Worm (Caenorhabditis elegans) whole organism, L4 larva: ENCODE measurements around the gene C50B8.5.
A peak's percentile ranks its signal among the peaks of the same experiment; 100 is the strongest.

ENCODE experiments used
- F26F4.8 ChIP-seq: fragments of 200-800 bp; sonication (Bioruptor generic); conservative IDR thresholded peaks from 2 replicates; pipeline ENCODE4 v1.3.6; 2022; ENCODE audit warnings: missing genetic modification characterization, missing compliant biosample characterization
- F44E2.7 ChIP-seq: fragments of 200-800 bp; sonication (Bioruptor generic); IDR thresholded peaks from 2 replicates; pipeline ENCODE4 v2.1.2; 2022; ENCODE audit warnings: missing genetic modification characterization, missing compliant biosample characterization
- R02D3.7 ChIP-seq: fragments of 150-350 bp; sonication (generic microtip); optimal IDR thresholded peaks from 3 replicates; lab custom pipeline; 2014; ENCODE audit warnings: missing biosample characterization, missing genetic modification characterization
- T20F7.1 ChIP-seq: fragments of 200-800 bp; sonication (Bioruptor generic); optimal IDR thresholded peaks from 2 replicates; lab custom pipeline; 2018; ENCODE audit warnings: mild to moderate bottlenecking, missing genetic modification characterization, missing compliant biosample characterization
- ama-1 ChIP-seq: fragments of 150-350 bp; optimal IDR thresholded peaks from 2 replicates; lab custom pipeline; 2014; ENCODE audit warnings: inconsistent platforms, mixed read lengths
- attf-4 ChIP-seq: sonication (generic microtip); optimal IDR thresholded peaks from 3 replicates; lab custom pipeline; 2017; ENCODE audit warnings: missing biosample characterization, missing genetic modification characterization
- ceh-20 ChIP-seq: fragments of 200-800 bp; sonication (Bioruptor generic); IDR thresholded peaks from 2 replicates; pipeline ENCODE4 v1.3.6; 2022; ENCODE audit warnings: missing genetic modification reagents, missing genetic modification characterization, missing compliant biosample characterization
- ceh-32 ChIP-seq: sonication (generic microtip); optimal IDR thresholded peaks from 2 replicates; lab custom pipeline; 2016; ENCODE audit warnings: mild to moderate bottlenecking, missing genetic modification characterization, missing compliant biosample characterization; ENCODE audit not compliant: poor library complexity
- cey-2 ChIP-seq: sonication (generic microtip); optimal IDR thresholded peaks from 3 replicates; lab custom pipeline; 2017; ENCODE audit warnings: missing genetic modification characterization, mild to moderate bottlenecking, missing compliant biosample characterization, antibody characterized with exemption, borderline replicate concordance; ENCODE audit not compliant: insufficient read depth
- daf-12 ChIP-seq: fragments of 150-350 bp; optimal IDR thresholded peaks from 2 replicates; lab custom pipeline; 2014; ENCODE audit warnings: missing biosample characterization, missing genetic modification reagents, missing genetic modification characterization
- daf-16 ChIP-seq, 3 experiments: sonication (generic microtip); optimal IDR thresholded peaks; 2 replicates each; lab custom pipeline; 2016 to 2017; ENCODE audit warnings: missing genetic modification characterization in 3 of 3, missing genetic modification reagents in 3 of 3, mild to moderate bottlenecking in 2 of 3, missing compliant biosample characterization in 2 of 3, missing biosample characterization in 1 of 3, moderate library complexity in 1 of 3
- daf-8 ChIP-seq: fragments of 200-800 bp; sonication (Bioruptor generic); IDR thresholded peaks from 2 replicates; pipeline ENCODE4 v1.3.6; 2022; ENCODE audit warnings: missing genetic modification characterization, missing compliant biosample characterization
- dmd-6 ChIP-seq: fragments of 200-800 bp; sonication (Bioruptor generic); IDR thresholded peaks from 2 replicates; pipeline ENCODE4 v1.3.6; 2022; ENCODE audit warnings: missing genetic modification reagents, missing genetic modification characterization, missing compliant biosample characterization
- dmd-8 ChIP-seq: fragments of 200-800 bp; sonication (Bioruptor generic); IDR thresholded peaks from 2 replicates; pipeline ENCODE4 v1.3.6; 2022; ENCODE audit warnings: missing genetic modification characterization, missing compliant biosample characterization
- dpl-1 ChIP-seq: fragments of 150-350 bp; optimal IDR thresholded peaks from 2 replicates; lab custom pipeline; 2014; ENCODE audit warnings: missing biosample characterization, missing genetic modification reagents, missing genetic modification characterization
- duxl-1 ChIP-seq: sonication (generic microtip); optimal IDR thresholded peaks from 2 replicates; lab custom pipeline; 2016; ENCODE audit warnings: mild to moderate bottlenecking, missing genetic modification characterization, moderate library complexity, missing compliant biosample characterization; ENCODE audit not compliant: poor library complexity
- dve-1 ChIP-seq: sonication (generic microtip); optimal IDR thresholded peaks from 2 replicates; lab custom pipeline; 2017; ENCODE audit warnings: antibody characterized with exemption, mild to moderate bottlenecking, missing genetic modification characterization, missing compliant biosample characterization; ENCODE audit not compliant: insufficient read depth
- gei-8 ChIP-seq: fragments of 200-800 bp; sonication (Bioruptor generic); optimal IDR thresholded peaks from 2 replicates; lab custom pipeline; 2018; ENCODE audit warnings: mild to moderate bottlenecking, missing genetic modification characterization, missing compliant biosample characterization
- hif-1 ChIP-seq, 2 experiments: sonication (generic microtip); optimal IDR thresholded peaks; 2 replicates each; lab custom pipeline; 2016 to 2017; ENCODE audit warnings: missing compliant biosample characterization in 2 of 2, missing genetic modification characterization in 2 of 2, missing genetic modification reagents in 2 of 2, missing genotype in 2 of 2, mild to moderate bottlenecking in 1 of 2
- jun-1 ChIP-seq: fragments of 150-350 bp; optimal IDR thresholded peaks from 2 replicates; lab custom pipeline; 2014; ENCODE audit warnings: missing biosample characterization, missing genetic modification reagents, missing genetic modification characterization
- lim-7 ChIP-seq: fragments of 200-800 bp; sonication (Bioruptor generic); IDR thresholded peaks from 2 replicates; pipeline ENCODE4 v1.3.6; 2022; ENCODE audit warnings: missing genetic modification characterization, missing compliant biosample characterization
- lin-15B ChIP-seq: fragments of 150-350 bp; sonication (generic microtip); optimal IDR thresholded peaks from 3 replicates; lab custom pipeline; 2014; ENCODE audit warnings: missing biosample characterization, missing genetic modification characterization
- lin-38 ChIP-seq: fragments of 200-800 bp; sonication (Bioruptor generic); IDR thresholded peaks from 2 replicates; pipeline ENCODE4 v1.3.6; 2022; ENCODE audit warnings: missing genetic modification reagents, missing genetic modification characterization, missing compliant biosample characterization
- mep-1 ChIP-seq: fragments of 150-350 bp; sonication (generic microtip); optimal IDR thresholded peaks from 3 replicates; lab custom pipeline; 2014; ENCODE audit warnings: missing biosample characterization, missing genetic modification characterization
- mes-2 ChIP-seq: sonication (generic microtip); optimal IDR thresholded peaks from 2 replicates; lab custom pipeline; 2016; ENCODE audit warnings: missing genotype, mild to moderate bottlenecking, missing genetic modification characterization, missing compliant biosample characterization; ENCODE audit not compliant: poor library complexity, severe bottlenecking
- mxl-3 ChIP-seq: fragments of 200-800 bp; sonication (Bioruptor generic); optimal IDR thresholded peaks from 2 replicates; lab custom pipeline; 2018; ENCODE audit warnings: mild to moderate bottlenecking, missing genetic modification characterization, missing compliant biosample characterization
- nhr-11 ChIP-seq: fragments of 150-350 bp; optimal IDR thresholded peaks from 2 replicates; lab custom pipeline; 2014; ENCODE audit warnings: missing biosample characterization, missing genetic modification characterization
- nhr-111 ChIP-seq: fragments of 200-800 bp; sonication (Bioruptor generic); optimal IDR thresholded peaks from 2 replicates; lab custom pipeline; 2018; ENCODE audit warnings: mild to moderate bottlenecking, missing genetic modification characterization, missing compliant biosample characterization
- nhr-28 ChIP-seq: fragments of 150-350 bp; optimal IDR thresholded peaks from 2 replicates; lab custom pipeline; 2014; ENCODE audit warnings: missing biosample characterization, missing genetic modification characterization
- nhr-41 ChIP-seq: fragments of 200-800 bp; sonication (Bioruptor generic); IDR thresholded peaks from 2 replicates; pipeline ENCODE4 v1.3.6; 2022; ENCODE audit warnings: missing genetic modification reagents, missing genetic modification characterization, missing compliant biosample characterization
- nhr-6 ChIP-seq: fragments of 150-350 bp; optimal IDR thresholded peaks from 2 replicates; lab custom pipeline; 2014; ENCODE audit warnings: missing biosample characterization, missing genetic modification characterization
- pqm-1 ChIP-seq: sonication (generic microtip); optimal IDR thresholded peaks from 2 replicates; lab custom pipeline; 2017; ENCODE audit warnings: missing biosample characterization, missing genetic modification characterization
- set-16 ChIP-seq: fragments of 200-800 bp; sonication (Bioruptor generic); IDR thresholded peaks from 2 replicates; pipeline ENCODE4 v1.3.6; 2022; ENCODE audit warnings: missing genetic modification reagents, missing genetic modification characterization, missing compliant biosample characterization
- snpc-1.2 ChIP-seq: fragments of 200-800 bp; sonication (Bioruptor generic); IDR thresholded peaks from 2 replicates; pipeline ENCODE4 v1.3.6; 2022; ENCODE audit warnings: missing genetic modification reagents, missing genetic modification characterization, missing compliant biosample characterization
- tag-97 ChIP-seq: fragments of 200-800 bp; sonication (Bioruptor generic); IDR thresholded peaks from 2 replicates; pipeline ENCODE4 v1.3.6; 2022; ENCODE audit warnings: missing genetic modification characterization, missing compliant biosample characterization
- unc-62 ChIP-seq, 3 experiments: fragments of 150-350 bp in 1 of 3; sonication (generic microtip); optimal IDR thresholded peaks in 2 of 3; peaks in 1 of 3; 1 replicate in 1 of 3; 2 replicates in 2 of 3; lab custom pipeline; 2014 to 2017; ENCODE audit warnings: missing biosample characterization in 3 of 3, missing genetic modification characterization in 3 of 3, missing genetic modification reagents in 3 of 3, missing genotype in 1 of 3
- zag-1 ChIP-seq: fragments of 150-350 bp; optimal IDR thresholded peaks from 2 replicates; lab custom pipeline; 2014; ENCODE audit warnings: missing biosample characterization, missing genetic modification characterization
- zfp-2 ChIP-seq: sonication (generic microtip); optimal IDR thresholded peaks from 2 replicates; lab custom pipeline; 2016; ENCODE audit warnings: mild to moderate bottlenecking, missing genetic modification characterization, missing compliant biosample characterization
- zfp-3 ChIP-seq: fragments of 200-800 bp; sonication (Bioruptor generic); conservative IDR thresholded peaks from 2 replicates; pipeline ENCODE4 v1.3.6; 2022; ENCODE audit warnings: missing genetic modification reagents, missing genetic modification characterization, missing compliant biosample characterization
- zip-11 ChIP-seq: fragments of 200-800 bp; sonication (Bioruptor generic); IDR thresholded peaks from 2 replicates; pipeline ENCODE4 v1.3.6; 2022; ENCODE audit warnings: missing genetic modification characterization, missing compliant biosample characterization
- ztf-7 ChIP-seq: fragments of 150-350 bp; optimal IDR thresholded peaks from 2 replicates; lab custom pipeline; 2014; ENCODE audit warnings: missing biosample characterization, missing genetic modification characterization

Gene C50B8.5

ce11 chrV:13580696-13581095 lies at the start of gene C50B8.5:
TSS of gene C50B8.5 (plus strand) at chrV:13580968.
- TF ChIP-seq lim-7 (GFP tag; lab: Robert Waterston, UW) (no peak), set-16 (GFP tag; lab: Robert Waterston, UW) (no peak), jun-1 (tag; lab: Kevin White, UChicago) (no peak), pqm-1 (tag; lab: Kevin White, UChicago) (peak; percentile 63), nhr-6 (tag; lab: Kevin White, UChicago) (peak; percentile 88), dmd-6 (peak; percentile 8; the same call in 1 of the 2 replicates), daf-8 (no peak), dve-1 (tag; lab: Kevin White, UChicago) (peak; percentile 65), mep-1 (peak; percentile 8), duxl-1 (peak; percentile 0), mes-2 (tag; lab: Kevin White, UChicago) (peak; percentile 53), zfp-2 (no peak), ama-1 (lab: Kevin White, UChicago) (no peak), zip-11 (GFP tag; lab: Robert Waterston, UW) (no peak), gei-8 (GFP tag; lab: Kevin White, UChicago) (no peak), ceh-20 (GFP tag; lab: Robert Waterston, UW) (no peak), T20F7.1 (no peak), daf-16 (GFP tag; optimal IDR thresholded peaks at IDR 0.05; lab: Kevin White, UChicago) (no peak), daf-16 (tag; optimal IDR thresholded peaks at IDR 0.05; lab: Kevin White, UChicago) (peak; percentile 70), unc-62 (GFP tag; optimal IDR thresholded peaks at IDR 0.05 in 1 of 2; lab: Kevin White, UChicago) (peak in 1 of 2 experiments; percentile 85), unc-62 (tag; optimal IDR thresholded peaks at IDR 0.05; lab: Kevin White, UChicago) (no peak), nhr-111 (GFP tag; lab: Kevin White, UChicago) (no peak)

- TF ChIP-seq cey-2: no peak
- no peak for TF ChIP-seq F26F4.8
- no peak for TF ChIP-seq dmd-8 (GFP tag; lab: Robert Waterston, UW)
- no peak for TF ChIP-seq lin-38
- TF ChIP-seq daf-8: no peak
- TF ChIP-seq attf-4 (tag; lab: Kevin White, UChicago): no peak
- TF ChIP-seq ceh-32: no peak
- no peak for TF ChIP-seq dmd-6
- no peak for TF ChIP-seq daf-12 (tag; lab: Kevin White, UChicago)
- TF ChIP-seq mxl-3 (GFP tag; lab: Kevin White, UChicago): no peak
- peak; percentile 46 for TF ChIP-seq dve-1 (tag; lab: Kevin White, UChicago)
- no peak for TF ChIP-seq R02D3.7 (tag; lab: Kevin White, UChicago)
- no peak for TF ChIP-seq nhr-6 (tag; lab: Kevin White, UChicago)
- no peak for TF ChIP-seq F44E2.7
- TF ChIP-seq hif-1 (tag; optimal IDR thresholded peaks at IDR 0.05; lab: Kevin White, UChicago): no peak
- no peak for TF ChIP-seq mes-2 (tag; lab: Kevin White, UChicago)
- no peak for TF ChIP-seq lin-15B (tag; lab: Kevin White, UChicago)
- TF ChIP-seq jun-1 (tag; lab: Kevin White, UChicago): no peak
- TF ChIP-seq tag-97: no peak
- peak; percentile 21 for TF ChIP-seq nhr-28 (tag; lab: Kevin White, UChicago)
- no peak for TF ChIP-seq daf-16 (GFP tag; optimal IDR thresholded peaks at IDR 0.05; lab: Kevin White, UChicago)
- peak; percentile 99 for TF ChIP-seq daf-16 (tag; optimal IDR thresholded peaks at IDR 0.05; lab: Kevin White, UChicago)
Measured at ce11 chrV:13532469-13532868, 48.3 kb upstream of the C50B8.5 start.

- no peak for TF ChIP-seq nhr-41 (GFP tag; lab: Robert Waterston, UW)
- no peak for TF ChIP-seq snpc-1.2 (GFP tag; lab: Robert Waterston, UW)
- TF ChIP-seq dpl-1: no peak
- TF ChIP-seq unc-62 (GFP tag; optimal IDR thresholded peaks at IDR 0.05 in 1 of 2; lab: Kevin White, UChicago): no peak
- no peak for TF ChIP-seq unc-62 (tag; optimal IDR thresholded peaks at IDR 0.05; lab: Kevin White, UChicago)
- TF ChIP-seq mxl-3 (GFP tag; lab: Kevin White, UChicago): no peak
- TF ChIP-seq ztf-7: no peak
- no peak for TF ChIP-seq zip-11 (GFP tag; lab: Robert Waterston, UW)
- no peak for TF ChIP-seq mep-1
- no peak for TF ChIP-seq zag-1 (tag; lab: Kevin White, UChicago)
- no peak for TF ChIP-seq daf-12 (tag; lab: Kevin White, UChicago)
- TF ChIP-seq nhr-6 (tag; lab: Kevin White, UChicago): no peak
- no peak for TF ChIP-seq zfp-3 (GFP tag; lab: Robert Waterston, UW)
- no peak for TF ChIP-seq nhr-11
- no peak for TF ChIP-seq lin-15B (tag; lab: Kevin White, UChicago)
Measured at ce11 chrV:13536058-13536579, 44.6 kb upstream of the C50B8.5 start, which contains the start of gene frpr-5. TSS of gene frpr-5 (minus strand) at chrV:13536108.
